Worm (Caenorhabditis elegans) whole organism, mixed stage, embryonic: ENCODE measurements around the gene T20F7.1.
"Not testable (repeated sequence)": the region's sequence is repeated elsewhere in the genome, so short reads cannot be mapped to it uniquely, and the experiment has no call there.

Experiments used
- bed-3 ChIP-seq: fragments of 200-800 bp; sonication (Bioruptor generic); optimal IDR thresholded peaks from 3 replicates; lab custom pipeline; 2018; ENCODE audit warnings: mild to moderate bottlenecking, missing genetic modification characterization, moderate library complexity, missing compliant biosample characterization
- blmp-1 ChIP-seq: fragments of 150-350 bp; optimal IDR thresholded peaks from 2 replicates; lab custom pipeline; 2014; ENCODE audit warnings: missing biosample characterization, missing genetic modification characterization
- ceh-43 ChIP-seq: fragments of 200-800 bp; sonication (Bioruptor generic); optimal IDR thresholded peaks from 2 replicates; lab custom pipeline; 2018; ENCODE audit warnings: mild to moderate bottlenecking, missing genetic modification characterization, moderate library complexity, missing compliant biosample characterization
- ceh-83 ChIP-seq: fragments of 200-800 bp; sonication (Bioruptor generic); optimal IDR thresholded peaks from 2 replicates; lab custom pipeline; 2018; ENCODE audit warnings: mild to moderate bottlenecking, missing genetic modification characterization, missing compliant biosample characterization
- ces-1 ChIP-seq: fragments of 150-350 bp; optimal IDR thresholded peaks from 2 replicates; lab custom pipeline; 2014; ENCODE audit warnings: missing biosample characterization, missing genetic modification reagents, missing genetic modification characterization
- cnd-1 ChIP-seq: fragments of 200-800 bp; sonication (Bioruptor generic); optimal IDR thresholded peaks from 2 replicates; lab custom pipeline; 2018; ENCODE audit warnings: mild to moderate bottlenecking, missing genetic modification characterization, missing compliant biosample characterization
- elt-1 ChIP-seq: sonication (generic microtip); optimal IDR thresholded peaks from 2 replicates; lab custom pipeline; 2017; ENCODE audit warnings: missing genetic modification characterization, mild to moderate bottlenecking, missing compliant biosample characterization, antibody characterized with exemption, moderate library complexity, borderline replicate concordance; ENCODE audit not compliant: insufficient read depth
- elt-3 ChIP-seq: fragments of 150-350 bp; optimal IDR thresholded peaks from 2 replicates; lab custom pipeline; 2014; ENCODE audit warnings: missing biosample characterization, missing genetic modification characterization
- ham-2 ChIP-seq: fragments of 200-800 bp; sonication (Bioruptor generic); optimal IDR thresholded peaks from 2 replicates; lab custom pipeline; 2018; ENCODE audit warnings: mild to moderate bottlenecking, missing genetic modification characterization, missing compliant biosample characterization
- hlh-1 ChIP-seq: fragments of 150-350 bp; optimal IDR thresholded peaks from 2 replicates; lab custom pipeline; 2014; ENCODE audit warnings: missing biosample characterization, missing genetic modification reagents, missing genetic modification characterization
- lin-13 ChIP-seq: fragments of 150-350 bp; optimal IDR thresholded peaks from 2 replicates; lab custom pipeline; 2014; ENCODE audit warnings: missing biosample characterization, missing genetic modification characterization
- lin-32 ChIP-seq: fragments of 200-800 bp; sonication (Bioruptor generic); optimal IDR thresholded peaks from 2 replicates; lab custom pipeline; 2018; ENCODE audit warnings: mild to moderate bottlenecking, missing genetic modification characterization, missing compliant biosample characterization
- mab-5 ChIP-seq: fragments of 150-350 bp; optimal IDR thresholded peaks from 2 replicates; lab custom pipeline; 2014; ENCODE audit warnings: missing biosample characterization, missing genetic modification characterization
- mep-1 ChIP-seq: fragments of 150-350 bp; optimal IDR thresholded peaks from 2 replicates; lab custom pipeline; 2017; ENCODE audit warnings: missing biosample characterization, missing genetic modification reagents, missing genetic modification characterization, inconsistent platforms
- nhr-12 ChIP-seq: fragments of 150-350 bp; optimal IDR thresholded peaks from 2 replicates; lab custom pipeline; 2014; ENCODE audit warnings: missing biosample characterization, missing genetic modification characterization
- nhr-2 ChIP-seq: fragments of 150-350 bp; optimal IDR thresholded peaks from 2 replicates; lab custom pipeline; 2014; ENCODE audit warnings: missing biosample characterization, missing genetic modification characterization
- nhr-237 ChIP-seq: fragments of 150-350 bp; optimal IDR thresholded peaks from 2 replicates; lab custom pipeline; 2014; ENCODE audit warnings: missing biosample characterization, missing genetic modification characterization
- nhr-28 ChIP-seq: fragments of 150-350 bp; optimal IDR thresholded peaks from 2 replicates; lab custom pipeline; 2014; ENCODE audit warnings: missing biosample characterization, missing genetic modification characterization
- nhr-76 ChIP-seq: sonication (generic microtip); optimal IDR thresholded peaks from 2 replicates; lab custom pipeline; 2017; ENCODE audit warnings: missing biosample characterization, missing genetic modification characterization
- pha-4 ChIP-seq: fragments of 150-350 bp; optimal IDR thresholded peaks from 2 replicates; lab custom pipeline; 2018; ENCODE audit warnings: missing biosample characterization, missing genetic modification reagents, missing genetic modification characterization
- sem-2 ChIP-seq: fragments of 200-800 bp; sonication (Bioruptor generic); optimal IDR thresholded peaks from 2 replicates; lab custom pipeline; 2018; ENCODE audit warnings: mild to moderate bottlenecking, missing genetic modification characterization, missing compliant biosample characterization
- snpc-4 ChIP-seq: fragments of 150-350 bp; optimal IDR thresholded peaks from 2 replicates; lab custom pipeline; 2014; ENCODE audit warnings: missing biosample characterization, missing genetic modification characterization
- sptf-1 ChIP-seq: sonication (generic microtip); optimal IDR thresholded peaks from 2 replicates; lab custom pipeline; 2017; ENCODE audit warnings: mild to moderate bottlenecking, missing genetic modification characterization, moderate library complexity, missing compliant biosample characterization
- tbx-8 ChIP-seq: fragments of 200-800 bp; sonication (Bioruptor generic); optimal IDR thresholded peaks from 2 replicates; lab custom pipeline; 2018; ENCODE audit warnings: mild to moderate bottlenecking, missing genetic modification characterization, moderate library complexity, missing compliant biosample characterization
- unc-120 ChIP-seq: sonication (generic microtip); optimal IDR thresholded peaks from 2 replicates; lab custom pipeline; 2017; ENCODE audit warnings: missing genetic modification characterization, missing compliant biosample characterization; ENCODE audit not compliant: poor library complexity, severe bottlenecking
- unc-39 ChIP-seq: fragments of 150-350 bp; optimal IDR thresholded peaks from 2 replicates; lab custom pipeline; 2014; ENCODE audit warnings: missing biosample characterization, missing genetic modification characterization
- unc-62 ChIP-seq: fragments of 150-350 bp; optimal IDR thresholded peaks from 2 replicates; lab custom pipeline; 2014; ENCODE audit warnings: missing biosample characterization, missing genetic modification reagents, missing genetic modification characterization
- ztf-11 ChIP-seq: fragments of 150-350 bp; optimal IDR thresholded peaks from 2 replicates; lab custom pipeline; 2014; ENCODE audit warnings: missing biosample characterization, missing genetic modification characterization

T20F7.1 gene

ce11 chrX:16903619-16904018 lies 30.9 kb downstream of the T20F7.1 start, which contains the start of gene F39F10.4:
Gene F39F10.4, minus strand, starts transcription at chrX:16903719.
- TF ChIP-seq lin-32 (GFP tag; lab: Kevin White, UChicago) (no peak), sem-2 (GFP tag; lab: Kevin White, UChicago) (no peak), hlh-1 (tag; lab: Kevin White, UChicago) (no peak), unc-120 (tag; lab: Kevin White, UChicago) (no peak), ham-2 (no peak), mep-1 (tag; lab: Kevin White, UChicago) (no peak), elt-1 (tag; lab: Kevin White, UChicago) (no peak), nhr-28 (no peak), mab-5 (no peak), nhr-237 (tag; lab: Kevin White, UChicago) (no peak), elt-3 (no peak), pha-4 (tag; lab: Kevin White, UChicago) (no peak), bed-3 (no peak), nhr-76 (tag; lab: Kevin White, UChicago) (no peak), lin-13 (no peak), ztf-11 (no peak), ceh-83 (GFP tag; lab: Kevin White, UChicago) (no peak), cnd-1 (tag; lab: Kevin White, UChicago) (no peak), ces-1 (GFP tag; lab: Kevin White, UChicago) (no peak)

- not testable (repeated sequence) for TF ChIP-seq unc-62 (GFP tag; lab: Kevin White, UChicago); tbx-8; blmp-1
Observed at ce11 chrX:16913669-16914068, 41.0 kb downstream of the T20F7.1 start, which contains the start of gene F39F10.5. Gene F39F10.5, minus strand, starts transcription at chrX:16913769.

ce11 chrX:16919468-16919867 lies 46.8 kb downstream of the T20F7.1 start:
- TF ChIP-seq snpc-4 (no peak), blmp-1 (no peak), unc-62 (GFP tag; lab: Kevin White, UChicago) (no peak), ces-1 (GFP tag; lab: Kevin White, UChicago) (no peak), pha-4 (tag; lab: Kevin White, UChicago) (no peak)

- TF ChIP-seq cnd-1 (tag; lab: Kevin White, UChicago) = no peak
Observed at ce11 chrX:16921533-16921932, 48.8 kb downstream of the T20F7.1 start, which contains the start of gene fbxb-114. Gene fbxb-114, plus strand, starts transcription at chrX:16921833.

- TF ChIP-seq ham-2 (no peak), elt-3 (no peak), nhr-2 (tag; lab: Kevin White, UChicago) (no peak), nhr-28 (no peak)
Observed at ce11 chrX:16923636-16924035, 50.9 kb downstream of the T20F7.1 start, which contains the start of gene C30E1.4. Gene C30E1.4, plus strand, starts transcription at chrX:16923936.

- TF ChIP-seq tbx-8 (no peak), ceh-43 (GFP tag; lab: Kevin White, UChicago) (no peak), blmp-1 (no peak), ham-2 (no peak), nhr-12 (tag; lab: Kevin White, UChicago) (no peak), nhr-2 (tag; lab: Kevin White, UChicago) (no peak), unc-39 (tag; lab: Kevin White, UChicago) (no peak), lin-32 (GFP tag; lab: Kevin White, UChicago) (no peak), unc-62 (GFP tag; lab: Kevin White, UChicago) (no peak), hlh-1 (tag; lab: Kevin White, UChicago) (no peak), mab-5 (no peak), sptf-1 (no peak)
- TF ChIP-seq, all 35 proteins: peak for 0
Observed at ce11 chrX:16925343-16925742, 52.6 kb downstream of the T20F7.1 start.
